Worm (Caenorhabditis elegans) whole organism, mixed stage, embryonic: ENCODE data around the gene hum-5.
A peak's percentile ranks its signal among the peaks of the same experiment; 100 is the strongest.

Experiments
- bed-3 ChIP-seq: fragments of 200-800 bp; sonication (Bioruptor generic); optimal IDR thresholded peaks from 3 replicates; lab custom pipeline; 2018; ENCODE audit warnings: mild to moderate bottlenecking, missing genetic modification characterization, moderate library complexity, missing compliant biosample characterization
- blmp-1 ChIP-seq: fragments of 150-350 bp; optimal IDR thresholded peaks from 2 replicates; lab custom pipeline; 2014; ENCODE audit warnings: missing biosample characterization, missing genetic modification characterization
- ceh-39 ChIP-seq: fragments of 150-350 bp; optimal IDR thresholded peaks from 2 replicates; lab custom pipeline; 2014; ENCODE audit warnings: missing biosample characterization, missing genetic modification characterization
- ceh-43 ChIP-seq: fragments of 200-800 bp; sonication (Bioruptor generic); optimal IDR thresholded peaks from 2 replicates; lab custom pipeline; 2018; ENCODE audit warnings: mild to moderate bottlenecking, missing genetic modification characterization, moderate library complexity, missing compliant biosample characterization
- ceh-83 ChIP-seq: fragments of 200-800 bp; sonication (Bioruptor generic); optimal IDR thresholded peaks from 2 replicates; lab custom pipeline; 2018; ENCODE audit warnings: mild to moderate bottlenecking, missing genetic modification characterization, missing compliant biosample characterization
- ces-1 ChIP-seq: fragments of 150-350 bp; optimal IDR thresholded peaks from 2 replicates; lab custom pipeline; 2014; ENCODE audit warnings: missing biosample characterization, missing genetic modification reagents, missing genetic modification characterization
- cnd-1 ChIP-seq: fragments of 200-800 bp; sonication (Bioruptor generic); optimal IDR thresholded peaks from 2 replicates; lab custom pipeline; 2018; ENCODE audit warnings: mild to moderate bottlenecking, missing genetic modification characterization, missing compliant biosample characterization
- elt-1 ChIP-seq: sonication (generic microtip); optimal IDR thresholded peaks from 2 replicates; lab custom pipeline; 2017; ENCODE audit warnings: missing genetic modification characterization, mild to moderate bottlenecking, missing compliant biosample characterization, antibody characterized with exemption, moderate library complexity, borderline replicate concordance; ENCODE audit not compliant: insufficient read depth
- elt-3 ChIP-seq: fragments of 150-350 bp; optimal IDR thresholded peaks from 2 replicates; lab custom pipeline; 2014; ENCODE audit warnings: missing biosample characterization, missing genetic modification characterization
- ham-2 ChIP-seq: fragments of 200-800 bp; sonication (Bioruptor generic); optimal IDR thresholded peaks from 2 replicates; lab custom pipeline; 2018; ENCODE audit warnings: mild to moderate bottlenecking, missing genetic modification characterization, missing compliant biosample characterization
- lin-13 ChIP-seq: fragments of 150-350 bp; optimal IDR thresholded peaks from 2 replicates; lab custom pipeline; 2014; ENCODE audit warnings: missing biosample characterization, missing genetic modification characterization
- lsy-2 ChIP-seq: fragments of 150-350 bp; optimal IDR thresholded peaks from 2 replicates; lab custom pipeline; 2014; ENCODE audit warnings: missing biosample characterization, missing genetic modification characterization
- mab-5 ChIP-seq: fragments of 150-350 bp; optimal IDR thresholded peaks from 2 replicates; lab custom pipeline; 2014; ENCODE audit warnings: missing biosample characterization, missing genetic modification characterization
- mep-1 ChIP-seq: fragments of 150-350 bp; optimal IDR thresholded peaks from 2 replicates; lab custom pipeline; 2017; ENCODE audit warnings: missing biosample characterization, missing genetic modification reagents, missing genetic modification characterization, inconsistent platforms
- mls-2 ChIP-seq: sonication (generic microtip); optimal IDR thresholded peaks from 2 replicates; lab custom pipeline; 2016; ENCODE audit warnings: mild to moderate bottlenecking, missing genetic modification characterization, moderate library complexity, missing compliant biosample characterization
- nhr-12 ChIP-seq: fragments of 150-350 bp; optimal IDR thresholded peaks from 2 replicates; lab custom pipeline; 2014; ENCODE audit warnings: missing biosample characterization, missing genetic modification characterization
- nhr-2 ChIP-seq: fragments of 150-350 bp; optimal IDR thresholded peaks from 2 replicates; lab custom pipeline; 2014; ENCODE audit warnings: missing biosample characterization, missing genetic modification characterization
- nhr-237 ChIP-seq: fragments of 150-350 bp; optimal IDR thresholded peaks from 2 replicates; lab custom pipeline; 2014; ENCODE audit warnings: missing biosample characterization, missing genetic modification characterization
- nhr-28 ChIP-seq: fragments of 150-350 bp; optimal IDR thresholded peaks from 2 replicates; lab custom pipeline; 2014; ENCODE audit warnings: missing biosample characterization, missing genetic modification characterization
- nhr-76 ChIP-seq: sonication (generic microtip); optimal IDR thresholded peaks from 2 replicates; lab custom pipeline; 2017; ENCODE audit warnings: missing biosample characterization, missing genetic modification characterization
- pha-4 ChIP-seq: fragments of 150-350 bp; optimal IDR thresholded peaks from 2 replicates; lab custom pipeline; 2018; ENCODE audit warnings: missing biosample characterization, missing genetic modification reagents, missing genetic modification characterization
- sem-2 ChIP-seq: fragments of 200-800 bp; sonication (Bioruptor generic); optimal IDR thresholded peaks from 2 replicates; lab custom pipeline; 2018; ENCODE audit warnings: mild to moderate bottlenecking, missing genetic modification characterization, missing compliant biosample characterization
- snpc-4 ChIP-seq: fragments of 150-350 bp; optimal IDR thresholded peaks from 2 replicates; lab custom pipeline; 2014; ENCODE audit warnings: missing biosample characterization, missing genetic modification characterization
- sptf-1 ChIP-seq: sonication (generic microtip); optimal IDR thresholded peaks from 2 replicates; lab custom pipeline; 2017; ENCODE audit warnings: mild to moderate bottlenecking, missing genetic modification characterization, moderate library complexity, missing compliant biosample characterization
- tbx-8 ChIP-seq: fragments of 200-800 bp; sonication (Bioruptor generic); optimal IDR thresholded peaks from 2 replicates; lab custom pipeline; 2018; ENCODE audit warnings: mild to moderate bottlenecking, missing genetic modification characterization, moderate library complexity, missing compliant biosample characterization
- unc-39 ChIP-seq: fragments of 150-350 bp; optimal IDR thresholded peaks from 2 replicates; lab custom pipeline; 2014; ENCODE audit warnings: missing biosample characterization, missing genetic modification characterization
- unc-62 ChIP-seq: fragments of 150-350 bp; optimal IDR thresholded peaks from 2 replicates; lab custom pipeline; 2014; ENCODE audit warnings: missing biosample characterization, missing genetic modification reagents, missing genetic modification characterization
- zip-8 ChIP-seq: fragments of 150-350 bp; optimal IDR thresholded peaks from 2 replicates; lab custom pipeline; 2014; ENCODE audit warnings: missing biosample characterization, missing genetic modification characterization
- ztf-11 ChIP-seq: fragments of 150-350 bp; optimal IDR thresholded peaks from 2 replicates; lab custom pipeline; 2014; ENCODE audit warnings: missing biosample characterization, missing genetic modification characterization

Gene hum-5

DNA sequence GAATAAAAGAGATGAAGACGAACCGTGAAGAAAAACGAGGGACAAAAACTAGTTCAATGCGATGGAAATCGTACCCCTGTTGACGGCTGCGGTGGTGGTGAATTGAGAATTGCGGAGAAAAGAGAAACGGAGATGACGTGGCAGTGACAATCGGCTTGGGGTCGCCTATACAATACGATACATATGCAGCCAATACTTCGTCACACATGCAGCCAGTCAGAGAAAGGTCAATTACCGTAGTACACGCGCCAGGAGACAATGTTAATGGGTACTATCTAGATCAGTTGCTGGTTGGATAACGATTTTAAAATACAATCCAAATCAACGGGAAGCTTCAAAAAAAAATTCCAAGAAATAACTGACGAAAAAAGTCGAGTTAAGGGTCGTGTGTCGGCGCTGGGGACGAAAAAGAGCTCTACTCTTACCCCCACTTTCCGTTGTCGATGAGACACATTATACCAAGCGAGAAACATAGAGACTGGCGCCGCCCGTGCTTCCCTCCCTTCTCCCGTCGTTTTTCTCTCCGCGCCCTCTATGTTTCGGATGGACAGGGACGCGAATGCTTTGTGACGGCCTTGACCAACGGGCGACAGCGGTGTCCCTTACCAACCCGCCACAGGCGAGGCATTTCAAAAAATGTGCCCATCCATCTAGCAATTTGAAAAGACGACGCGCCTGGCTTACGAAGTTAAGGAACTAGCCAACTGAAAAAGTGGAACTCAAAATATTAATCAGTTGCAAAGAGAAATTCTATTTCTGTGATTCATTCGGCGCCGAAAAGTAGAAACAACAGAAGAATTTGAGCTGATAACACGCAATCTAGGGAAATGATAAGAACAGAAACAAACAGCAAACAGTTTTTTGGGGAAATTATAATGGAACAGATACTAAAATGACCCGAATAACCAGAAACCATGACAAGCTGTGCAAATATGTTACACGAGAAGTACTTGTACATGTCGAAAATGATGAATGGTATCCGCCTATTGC, 17.8 kb downstream of the hum-5 start:
- TF ChIP-seq mep-1 = no peak
- TF ChIP-seq ham-2 (GFP tag; lab: Kevin White, UChicago) = peak; percentile 12
- TF ChIP-seq ces-1 = no peak

DNA sequence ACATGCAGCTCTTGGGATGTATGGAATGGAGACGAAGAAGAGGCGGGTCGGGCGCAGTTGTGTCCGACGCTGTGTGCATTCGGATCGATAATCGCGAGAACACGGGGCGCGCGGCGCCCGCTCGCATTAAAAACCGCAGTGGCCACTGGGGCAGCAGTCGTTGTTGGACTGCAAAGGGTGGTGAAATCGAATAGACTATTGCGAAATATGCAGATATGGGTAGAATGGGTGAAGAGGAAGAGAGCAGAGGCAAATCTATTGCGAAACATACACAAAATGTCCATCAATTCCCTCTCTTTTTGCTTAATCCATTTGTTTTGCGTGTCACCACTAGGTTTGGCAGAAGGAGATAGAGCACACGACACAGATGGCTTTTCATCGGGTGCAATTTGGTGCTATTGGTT, 18.5 kb downstream of the hum-5 start:
- TF ChIP-seq nhr-237 (tag; lab: Kevin White, UChicago) (no peak), unc-62 (GFP tag; lab: Kevin White, UChicago) (peak; percentile 55), ceh-83 (GFP tag; lab: Kevin White, UChicago) (no peak), ztf-11 (tag; lab: Kevin White, UChicago) (no peak), lin-13 (tag; lab: Kevin White, UChicago) (peak; percentile 1), nhr-28 (tag; lab: Kevin White, UChicago) (no peak), ces-1 (peak; percentile 80), nhr-2 (tag; lab: Kevin White, UChicago) (no peak), mls-2 (tag; lab: Kevin White, UChicago) (no peak), unc-39 (tag; lab: Kevin White, UChicago) (no peak), sptf-1 (tag; lab: Kevin White, UChicago) (peak; percentile 34), cnd-1 (tag; lab: Kevin White, UChicago) (no peak), nhr-76 (tag; lab: Kevin White, UChicago) (no peak)

DNA sequence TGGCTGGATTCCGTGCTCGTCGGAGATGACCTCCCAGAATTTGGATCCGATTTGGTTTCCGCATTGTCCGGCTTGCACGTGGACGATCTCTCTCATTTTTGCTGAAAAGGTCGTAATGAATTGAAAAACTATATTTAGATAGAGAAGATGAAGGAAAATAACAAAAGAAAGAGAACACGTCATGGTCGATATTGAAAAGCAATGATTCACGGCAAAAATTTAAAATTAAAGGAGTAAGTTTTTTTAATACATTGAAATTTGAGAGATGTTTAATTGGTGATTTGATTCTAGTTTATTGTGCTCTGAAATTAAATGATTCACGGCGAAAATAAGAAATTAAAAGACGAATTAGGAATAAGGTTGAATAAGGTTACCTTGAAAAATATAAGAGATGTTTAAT, 19.1 kb downstream of the hum-5 start, which contains the start of gene tbb-2:
Gene tbb-2, minus strand, starts transcription at position 101 of the 400 bp plus-strand sequence.
- TF ChIP-seq nhr-237 (tag; lab: Kevin White, UChicago) = no peak

DNA sequence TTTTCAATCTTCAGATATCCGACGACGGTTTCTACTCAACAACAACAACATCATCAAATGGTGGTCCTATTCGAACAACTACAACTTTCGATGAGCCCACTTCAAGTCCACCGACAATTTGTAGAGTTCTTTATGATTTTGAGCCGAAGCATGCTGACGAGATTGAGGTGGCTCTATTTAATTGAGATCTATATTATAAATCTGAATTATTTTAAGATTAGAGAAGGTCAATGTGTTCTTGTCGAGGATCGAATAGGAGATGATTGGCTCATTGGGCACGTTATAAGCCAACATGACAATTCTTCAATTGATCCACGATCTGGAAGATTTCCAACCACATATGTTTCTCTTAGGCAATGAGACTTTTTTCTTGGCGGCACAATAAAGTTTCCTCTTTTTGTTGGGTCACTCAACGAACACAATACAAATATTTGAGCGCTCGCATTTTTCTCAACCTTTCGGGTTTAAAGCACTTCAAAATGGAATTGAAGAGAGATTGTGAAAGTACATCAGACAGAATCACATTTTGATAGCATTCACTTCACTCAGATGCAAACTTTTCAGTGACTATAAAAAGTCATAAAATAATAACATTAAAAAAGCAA, 21.2 kb downstream of the hum-5 start:
- no peak for TF ChIP-seq nhr-237 (tag; lab: Kevin White, UChicago)
- TF ChIP-seq blmp-1 (tag; lab: Kevin White, UChicago) = no peak
- no peak for TF ChIP-seq zip-8 (tag; lab: Kevin White, UChicago)
- TF ChIP-seq mep-1 = no peak
- no peak for TF ChIP-seq elt-3
- TF ChIP-seq snpc-4 = no peak
- no peak for TF ChIP-seq nhr-12 (tag; lab: Kevin White, UChicago)
- no peak for TF ChIP-seq elt-1 (tag; lab: Kevin White, UChicago)
- no peak for TF ChIP-seq nhr-76 (tag; lab: Kevin White, UChicago)
- no peak for TF ChIP-seq mab-5 (tag; lab: Kevin White, UChicago)
- no peak for TF ChIP-seq lin-13 (tag; lab: Kevin White, UChicago)
- no peak for TF ChIP-seq pha-4 (tag; lab: Kevin White, UChicago)
- TF ChIP-seq tbx-8 (GFP tag; lab: Kevin White, UChicago) = no peak

DNA sequence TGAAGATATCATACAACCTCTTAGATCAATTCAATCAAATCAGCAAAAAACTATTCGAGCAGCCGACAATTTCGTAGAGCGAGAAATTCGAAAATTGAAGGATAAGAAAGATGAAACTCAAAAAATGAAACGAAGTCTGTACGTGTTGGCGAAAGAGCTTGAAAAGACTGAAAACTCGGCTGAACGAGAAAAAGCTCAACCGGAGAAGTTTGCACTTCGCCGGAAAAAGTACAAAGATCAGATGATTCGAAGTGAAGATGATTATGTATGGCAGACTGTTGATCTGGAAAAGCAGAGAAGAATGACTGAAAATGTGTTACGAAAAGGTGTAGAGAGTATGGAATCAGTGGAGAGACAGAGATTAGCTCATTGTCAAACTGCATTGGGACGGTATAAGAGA, 23.6 kb downstream of the hum-5 start:
- TF ChIP-seq nhr-76 (tag; lab: Kevin White, UChicago) (no peak), nhr-237 (tag; lab: Kevin White, UChicago) (no peak), elt-3 (no peak), ceh-43 (no peak), ces-1 (no peak), ceh-39 (no peak), lsy-2 (no peak), mep-1 (no peak), pha-4 (tag; lab: Kevin White, UChicago) (no peak)

DNA sequence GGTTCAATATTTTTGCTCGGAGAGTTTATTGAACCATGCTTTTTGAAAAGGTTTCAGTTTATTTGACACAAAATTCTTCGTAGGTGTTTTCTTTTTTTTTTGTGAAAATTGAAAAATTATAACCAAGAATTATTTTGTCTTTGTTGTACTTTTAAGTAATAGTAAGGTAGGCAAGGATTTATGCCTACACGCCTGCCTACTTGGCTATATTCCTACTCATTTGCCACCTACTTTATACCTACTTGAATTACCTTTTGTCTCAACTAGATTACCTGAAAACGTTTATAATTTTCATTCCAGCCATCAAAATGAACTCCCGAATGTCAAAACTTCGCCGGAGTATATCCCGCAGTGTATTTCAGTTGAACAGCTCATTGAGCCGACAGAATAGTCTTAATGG, 24.6 kb downstream of the hum-5 start, which contains the start of gene C36E8.4:
Gene C36E8.4, plus strand, starts transcription at position 301 of the 400 bp plus-strand sequence.
- TF ChIP-seq bed-3 (GFP tag; lab: Kevin White, UChicago) (no peak), sem-2 (GFP tag; lab: Kevin White, UChicago) (no peak), nhr-2 (tag; lab: Kevin White, UChicago) (no peak), nhr-28 (tag; lab: Kevin White, UChicago) (no peak)
- TF ChIP-seq, all 35 proteins: peak for 0
